Fruit fly (Drosophila melanogaster) whole organism, pupa: Measurements from ENCODE around the gene nmo.

Experiments
- CG12605 ChIP-seq: fragments of 200-800 bp; sonication (Bioruptor generic); IDR thresholded peaks from 2 replicates; pipeline ENCODE4 v1.3.6; 2022; ENCODE audit warnings: missing biosample characterization, missing genetic modification characterization
- CG13204 ChIP-seq: fragments of 200-800 bp; sonication (Bioruptor generic); optimal IDR thresholded peaks from 2 replicates; lab custom pipeline; 2018; ENCODE audit warnings: missing biosample characterization, mild to moderate bottlenecking, missing genetic modification characterization, moderate library complexity
- CG14655 ChIP-seq: fragments of 200-800 bp; sonication (Bioruptor generic); optimal IDR thresholded peaks from 3 replicates; lab custom pipeline; 2017; ENCODE audit warnings: mild to moderate bottlenecking, missing biosample characterization, missing genetic modification reagents, missing genetic modification characterization
- CG17806 ChIP-seq: fragments of 200-800 bp; sonication (Bioruptor generic); optimal IDR thresholded peaks from 2 replicates; lab custom pipeline; 2018; ENCODE audit warnings: missing biosample characterization, mild to moderate bottlenecking, missing genetic modification characterization, moderate library complexity
- CG34367 ChIP-seq: fragments of 200-800 bp; sonication (Bioruptor generic); optimal IDR thresholded peaks from 2 replicates; lab custom pipeline; 2018; ENCODE audit warnings: missing biosample characterization, mild to moderate bottlenecking, missing genetic modification characterization
- CG8159 ChIP-seq: fragments of 200-800 bp; sonication (Bioruptor generic); optimal IDR thresholded peaks from 3 replicates; lab custom pipeline; 2018; ENCODE audit warnings: missing biosample characterization, mild to moderate bottlenecking, missing genetic modification characterization, moderate library complexity
- CG8301 ChIP-seq: fragments of 200-800 bp; sonication (Bioruptor generic); optimal IDR thresholded peaks from 2 replicates; lab custom pipeline; 2018; ENCODE audit warnings: missing biosample characterization, mild to moderate bottlenecking, missing genetic modification characterization
- Pif1B ChIP-seq: fragments of 200-800 bp; sonication (Bioruptor generic); optimal IDR thresholded peaks from 3 replicates; lab custom pipeline; 2016; ENCODE audit warnings: missing biosample characterization, missing genetic modification characterization
- gl ChIP-seq: fragments of 200-800 bp; sonication (Bioruptor generic); optimal IDR thresholded peaks from 2 replicates; lab custom pipeline; 2018; ENCODE audit warnings: missing biosample characterization, mild to moderate bottlenecking, missing genetic modification characterization

dm6 chr3L:8077953-8078352 lies 99.1 kb downstream of the nmo start:
- TF ChIP-seq CG17806 (tag; lab: Kevin White, UChicago): no peak
- no peak for TF ChIP-seq Pif1B (GFP tag; lab: Kevin White, UChicago)
- TF ChIP-seq CG14655: no peak
- no peak for TF ChIP-seq gl (tag; lab: Kevin White, UChicago)
- no peak for TF ChIP-seq CG8301 (tag; lab: Kevin White, UChicago)
- TF ChIP-seq CG12605 (GFP tag; lab: Robert Waterston, UW): no peak
- no peak for TF ChIP-seq CG13204 (GFP tag; lab: Kevin White, UChicago)
- no peak for TF ChIP-seq CG34367
- no peak for TF ChIP-seq CG8159
